Fruit fly (Drosophila melanogaster) whole organism: ENCODE results near the gene CG32269.

Experiments
- Dll ChIP-seq: fragments of >200 bp; optimal IDR thresholded peaks from 2 replicates; lab custom pipeline; 2017
- EcR ChIP-seq, 2 experiments: fragments of >200 bp; optimal IDR thresholded peaks; 2 replicates each; lab custom pipeline; 2017; ENCODE audit warnings: missing biosample characterization in 2 of 2, missing genetic modification characterization in 2 of 2, missing genetic modification reagents in 2 of 2
- pan ChIP-seq: fragments of >200 bp; optimal IDR thresholded peaks from 2 replicates; lab custom pipeline; 2017
- psq ChIP-seq: fragments of >200 bp; optimal IDR thresholded peaks from 2 replicates; lab custom pipeline; 2017

DNA sequence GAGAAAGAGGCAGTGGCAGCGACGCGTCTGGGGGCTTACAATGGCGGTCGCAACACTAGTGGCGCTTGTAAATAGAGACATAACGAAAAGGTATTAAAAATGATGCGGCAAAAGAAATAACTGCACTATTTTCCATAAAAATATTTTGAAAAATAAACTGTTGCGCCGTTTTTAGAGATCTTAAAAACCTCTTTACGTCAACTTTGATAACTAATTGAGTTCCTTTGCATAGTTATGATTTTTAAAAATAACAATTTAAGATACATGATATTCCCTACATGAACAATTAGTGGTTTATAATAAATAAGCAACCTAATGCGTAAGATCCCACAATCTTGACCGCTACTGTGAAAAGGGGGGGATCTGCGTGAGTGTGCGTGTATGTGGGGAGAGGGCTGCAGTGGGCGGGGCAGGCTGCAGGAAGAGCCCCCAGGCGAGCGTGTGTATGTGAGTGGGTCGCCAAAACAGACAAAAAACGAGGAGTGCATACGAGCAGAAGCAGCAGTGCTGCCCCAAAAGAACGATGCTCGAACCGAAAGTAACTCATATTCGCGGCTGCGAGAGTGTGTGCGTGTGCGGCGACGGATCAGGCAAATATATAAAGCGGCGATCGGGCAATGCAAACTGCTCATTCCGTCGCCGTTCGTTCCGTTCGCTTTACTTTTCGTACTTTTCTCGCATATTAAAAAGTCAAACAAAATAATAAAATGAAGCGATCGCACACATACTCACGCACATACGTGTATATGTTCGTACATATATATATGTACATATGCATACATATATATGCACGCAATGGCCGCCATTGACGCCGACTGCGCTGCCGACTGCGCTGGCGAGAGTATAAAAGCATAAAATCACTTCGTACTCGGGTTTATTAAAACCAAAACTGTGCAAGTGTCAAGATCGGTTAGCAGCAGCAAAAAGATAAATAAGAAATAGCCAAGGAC, 40.2 kb upstream of the CG32269 start:
- TF ChIP-seq EcR (GFP tag; optimal IDR thresholded peaks at IDR 0.05; lab: Kevin White, UChicago) (no peak), psq (lab: Kevin White, UChicago) (no peak), Dll (lab: Kevin White, UChicago) (no peak), pan (lab: Kevin White, UChicago) (no peak)
